Fruit fly (Drosophila melanogaster): ENCODE data around the gene CG14294.

CG14294 gene

DNA sequence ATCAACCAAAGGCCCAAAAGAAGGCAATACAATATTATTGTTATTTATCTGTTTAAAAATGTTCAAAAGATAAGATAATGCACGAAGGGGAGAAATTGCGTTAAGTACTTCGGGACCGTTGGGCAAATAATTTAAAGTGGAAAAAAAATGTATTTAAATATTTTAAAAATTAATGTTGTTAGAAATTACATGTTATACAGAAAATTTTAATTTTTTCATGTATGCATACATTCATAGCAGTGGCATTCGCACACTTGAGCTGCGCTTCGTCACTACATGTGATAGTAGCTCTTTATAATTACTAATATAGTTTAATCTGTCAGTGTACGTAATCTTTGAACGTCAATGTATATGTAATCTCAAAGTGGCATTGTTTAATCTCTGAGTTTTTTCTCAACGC is 6.8 kb downstream of the CG14294 start (continued):
- no peak for TF ChIP-seq dimm (GFP tag; IDR thresholded peaks at IDR 0.05)
- no peak for TF ChIP-seq grn (GFP tag; optimal IDR thresholded peaks at IDR 0.05)
- no peak for TF ChIP-seq CG13287 (GFP tag; IDR thresholded peaks at IDR 0.05; ENCODE audit: partially characterized antibody)
- TF ChIP-seq salm (tag; optimal IDR thresholded peaks at IDR 0.05) = no peak
- TF ChIP-seq so (GFP tag; IDR thresholded peaks at IDR 0.05) = no peak
- no peak for TF ChIP-seq CG1603 (tag; optimal IDR thresholded peaks at IDR 0.05)
- no peak for TF ChIP-seq chm (GFP tag; IDR thresholded peaks at IDR 0.05)
- no peak for TF ChIP-seq CG6683 (GFP tag; optimal IDR thresholded peaks at IDR 0.05)
- no peak for TF ChIP-seq PHDP (tag; optimal IDR thresholded peaks at IDR 0.05)
- no peak for TF ChIP-seq CHES-1-like (GFP tag; optimal IDR thresholded peaks at IDR 0.05)
- TF ChIP-seq CG8388 (GFP tag; optimal IDR thresholded peaks at IDR 0.05) = no peak
- no peak for TF ChIP-seq NC2α (GFP tag; optimal IDR thresholded peaks at IDR 0.05)
- TF ChIP-seq CG42726 (GFP tag; IDR thresholded peaks at IDR 0.05; ENCODE audit: partially characterized antibody) = no peak
- no peak for TF ChIP-seq zf30C (GFP tag; optimal IDR thresholded peaks at IDR 0.05)
- TF ChIP-seq zen2 (GFP tag; IDR thresholded peaks at IDR 0.05; ENCODE audit: partially characterized antibody) = no peak
- TF ChIP-seq CG6175 (GFP tag; IDR thresholded peaks at IDR 0.05) = peak; percentile 53; the same call in 1 of the 3 replicates
- TF ChIP-seq tgo (GFP tag; IDR thresholded peaks at IDR 0.05) = peak; percentile 80
- TF ChIP-seq CG8924 (tag; optimal IDR thresholded peaks at IDR 0.05) = peak; percentile 37
- TF ChIP-seq CG31441 (GFP tag; IDR thresholded peaks at IDR 0.05) = peak; percentile 55
- no peak for TF ChIP-seq CG16863 (GFP tag; optimal IDR thresholded peaks at IDR 0.05)
- no peak for TF ChIP-seq NC2β (GFP tag; optimal IDR thresholded peaks at IDR 0.05)
- no peak for TF ChIP-seq Doc2 (GFP tag; IDR thresholded peaks at IDR 0.05)
- TF ChIP-seq lov (optimal IDR thresholded peaks at IDR 0.05) = no peak
- TF ChIP-seq lov (GFP tag; IDR thresholded peaks at IDR 0.05) = no peak
- TF ChIP-seq CG10654 (GFP tag; optimal IDR thresholded peaks at IDR 0.05) = no peak
- TF ChIP-seq sisA (GFP tag; IDR thresholded peaks at IDR 0.05) = peak; percentile 57
- no peak for TF ChIP-seq CG5180 (GFP tag; optimal IDR thresholded peaks at IDR 0.05)
- TF ChIP-seq Hand (GFP tag; optimal IDR thresholded peaks at IDR 0.05) = no peak
- no peak for TF ChIP-seq Usf (GFP tag; optimal IDR thresholded peaks at IDR 0.05)
- no peak for TF ChIP-seq MTF-1 (GFP tag; optimal IDR thresholded peaks at IDR 0.05; ENCODE audit: borderline replicate concordance)
- TF ChIP-seq CG12391 (tag; optimal IDR thresholded peaks at IDR 0.05) = no peak
- TF ChIP-seq tna (GFP tag; IDR thresholded peaks at IDR 0.05; ENCODE audit: partially characterized antibody) = no peak
- no peak for TF ChIP-seq tap (tag; optimal IDR thresholded peaks at IDR 0.05)
- 0 out of 3 replicates have a peak, but pooled peaks have one; percentile 9 for TF ChIP-seq C15 (GFP tag; IDR thresholded peaks at IDR 0.05)
- TF ChIP-seq scrt (GFP tag; optimal IDR thresholded peaks at IDR 0.05) = peak; percentile 13
- TF ChIP-seq CG8359 (GFP tag; optimal IDR thresholded peaks at IDR 0.05; ENCODE audit: borderline replicate concordance) = no peak
- TF ChIP-seq sqz (GFP tag; optimal IDR thresholded peaks at IDR 0.05) = no peak
- TF ChIP-seq fd3F (GFP tag; optimal IDR thresholded peaks at IDR 0.05) = no peak
- no peak for TF ChIP-seq CG12071 (GFP tag; optimal IDR thresholded peaks at IDR 0.05)
- peak; percentile 34; the same call in 1 of the 3 replicates for TF ChIP-seq jigr1 (GFP tag; IDR thresholded peaks at IDR 0.05)
- no peak for TF ChIP-seq tin (GFP tag; optimal IDR thresholded peaks at IDR 0.05)
- no peak for TF ChIP-seq Poxn (GFP tag; IDR thresholded peaks at IDR 0.05)
- peak; percentile 46 for TF ChIP-seq CG18599 (GFP tag; optimal IDR thresholded peaks at IDR 0.05)
- TF ChIP-seq CG18011 (GFP tag; optimal IDR thresholded peaks at IDR 0.05) = no peak
- no peak for TF ChIP-seq CG13624 (GFP tag; optimal IDR thresholded peaks at IDR 0.05)
- no peak for TF ChIP-seq CG10321 (GFP tag; IDR thresholded peaks at IDR 0.05)
- TF ChIP-seq D19B (GFP tag; optimal IDR thresholded peaks at IDR 0.05) = peak; percentile 18
- TF ChIP-seq CG11456 (GFP tag; IDR thresholded peaks at IDR 0.05) = peak; percentile 88
- TF ChIP-seq p53 (GFP tag; optimal IDR thresholded peaks at IDR 0.05) = no peak
- TF ChIP-seq chinmo (GFP tag; IDR thresholded peaks at IDR 0.05; ENCODE audit: partially characterized antibody) = no peak
- no peak for TF ChIP-seq Adf1 (GFP tag; IDR thresholded peaks at IDR 0.05)

Data from whole organism, embryonic.